Fruit fly (Drosophila melanogaster): ENCODE data around the gene CG34250.

The CG34250 gene

dm6 chr3L:17465804-17466203 lies 10.2 kb upstream of the CG34250 start, which contains the start of gene QIL1 (continued):
- TF ChIP-seq Dip2 (GFP tag; IDR thresholded peaks at IDR 0.05) (no peak), CG30431 (GFP tag; optimal IDR thresholded peaks at IDR 0.05) (no peak), yki (optimal IDR thresholded peaks at IDR 0.05) (no peak), Doc3 (GFP tag; IDR thresholded peaks at IDR 0.05; ENCODE audit: partially characterized antibody) (no peak), CG7963 (GFP tag; IDR thresholded peaks at IDR 0.05; ENCODE audit: partially characterized antibody) (no peak), cwo (GFP tag; optimal IDR thresholded peaks at IDR 0.05) (no peak), CG2120 (GFP tag; optimal IDR thresholded peaks at IDR 0.05) (no peak), CG17912 (GFP tag; optimal IDR thresholded peaks at IDR 0.05) (no peak), CG9817 (tag; optimal IDR thresholded peaks at IDR 0.05) (no peak), pros (GFP tag; optimal IDR thresholded peaks at IDR 0.05) (no peak), CG17359 (tag; optimal IDR thresholded peaks at IDR 0.05) (no peak), nerfin-1 (tag; optimal IDR thresholded peaks at IDR 0.05) (no peak), aop (GFP tag; IDR thresholded peaks at IDR 0.05) (no peak), CG8765 (GFP tag; IDR thresholded peaks at IDR 0.05) (no peak), org-1 (GFP tag; optimal IDR thresholded peaks at IDR 0.05) (no peak), NFAT (GFP tag; IDR thresholded peaks at IDR 0.05) (no peak), HLHmδ (GFP tag; optimal IDR thresholded peaks at IDR 0.05) (no peak), dysf (GFP tag; IDR thresholded peaks at IDR 0.05) (no peak), Drgx (GFP tag; IDR thresholded peaks at IDR 0.05) (no peak), ftz-f1 (GFP tag; optimal IDR thresholded peaks at IDR 0.05) (no peak), Bdp1 (GFP tag; optimal IDR thresholded peaks at IDR 0.05) (no peak), CG10366 (GFP tag; IDR thresholded peaks at IDR 0.05) (no peak), CG5245 (GFP tag; optimal IDR thresholded peaks at IDR 0.05) (no peak), B-H2 (GFP tag; optimal IDR thresholded peaks at IDR 0.05) (no peak), CG13296 (GFP tag; optimal IDR thresholded peaks at IDR 0.05) (no peak), E2f2 (GFP tag; IDR thresholded peaks at IDR 0.05) (peak; percentile 64), NC2β (GFP tag; optimal IDR thresholded peaks at IDR 0.05) (no peak), sob (GFP tag; IDR thresholded peaks at IDR 0.05) (no peak), Atf-2 (GFP tag; optimal IDR thresholded peaks at IDR 0.05) (no peak), Mad (GFP tag; optimal IDR thresholded peaks at IDR 0.05) (no peak), Abd-B (GFP tag; optimal IDR thresholded peaks at IDR 0.05) (peak; percentile 78), bcd (GFP tag; optimal IDR thresholded peaks at IDR 0.05) (no peak), CG11504 (tag; optimal IDR thresholded peaks at IDR 0.05) (peak; percentile 35), CrebB (tag; optimal IDR thresholded peaks at IDR 0.05) (no peak), bigmax (GFP tag; optimal IDR thresholded peaks at IDR 0.05) (no peak), CG4360 (GFP tag; IDR thresholded peaks at IDR 0.05) (no peak), cg (GFP tag; optimal IDR thresholded peaks at IDR 0.05) (no peak), dimm (GFP tag; IDR thresholded peaks at IDR 0.05) (no peak), Sry-β (GFP tag; optimal IDR thresholded peaks at IDR 0.05) (no peak), vnd (GFP tag; IDR thresholded peaks at IDR 0.05; ENCODE audit: partially characterized antibody) (no peak), CG18262 (tag; optimal IDR thresholded peaks at IDR 0.05) (no peak), CG9215 (GFP tag; IDR thresholded peaks at IDR 0.05) (no peak), peb (GFP tag; IDR thresholded peaks at IDR 0.05) (no peak), Trl (optimal IDR thresholded peaks at IDR 0.05) (no peak), Trl (GFP tag; optimal IDR thresholded peaks at IDR 0.05) (no peak), ERR (GFP tag; optimal IDR thresholded peaks at IDR 0.05) (no peak), Dip3 (GFP tag; optimal IDR thresholded peaks at IDR 0.05) (no peak), ro (GFP tag; IDR thresholded peaks at IDR 0.05) (no peak), bsh (GFP tag; optimal IDR thresholded peaks at IDR 0.05) (no peak), CG3995 (GFP tag; optimal IDR thresholded peaks at IDR 0.05) (no peak), nau (GFP tag; optimal IDR thresholded peaks at IDR 0.05) (no peak), CG6689 (GFP tag; IDR thresholded peaks at IDR 0.05) (no peak), h (optimal IDR thresholded peaks at IDR 0.05) (no peak), CG11398 (GFP tag; optimal IDR thresholded peaks at IDR 0.05) (no peak)
